Worm (Caenorhabditis elegans): ENCODE results near the gene srh-268.

Gene srh-268

DNA sequence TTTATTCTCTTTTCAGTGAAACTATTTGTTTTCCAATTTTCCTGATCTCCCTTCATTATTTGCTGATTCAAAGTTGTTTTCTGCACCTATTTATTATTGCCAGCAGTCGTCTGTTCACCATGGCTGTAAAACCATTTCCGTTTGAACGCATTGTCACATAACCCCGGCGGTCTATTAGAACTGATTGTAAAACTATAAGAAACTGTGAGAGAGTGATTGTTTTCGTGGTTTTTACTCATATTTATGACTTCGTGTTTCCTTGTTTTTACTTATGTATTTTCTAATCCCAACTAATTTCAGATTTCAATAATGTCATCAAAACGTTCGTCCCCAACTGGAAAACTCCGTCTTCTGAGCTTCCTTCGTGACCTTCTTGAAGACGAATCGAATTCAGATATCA lies 23.8 kb downstream of the srh-268 start, which contains the start of gene F19F10.1:
F19F10.1 (plus strand) TSS at position 301 of the 400 bp plus-strand sequence.
- TF ChIP-seq W03F9.2 (tag; optimal IDR thresholded peaks at IDR 0.05) (no peak), dao-5 (tag; optimal IDR thresholded peaks at IDR 0.05) (no peak), him-1 (tag; optimal IDR thresholded peaks at IDR 0.05) (no peak)

DNA sequence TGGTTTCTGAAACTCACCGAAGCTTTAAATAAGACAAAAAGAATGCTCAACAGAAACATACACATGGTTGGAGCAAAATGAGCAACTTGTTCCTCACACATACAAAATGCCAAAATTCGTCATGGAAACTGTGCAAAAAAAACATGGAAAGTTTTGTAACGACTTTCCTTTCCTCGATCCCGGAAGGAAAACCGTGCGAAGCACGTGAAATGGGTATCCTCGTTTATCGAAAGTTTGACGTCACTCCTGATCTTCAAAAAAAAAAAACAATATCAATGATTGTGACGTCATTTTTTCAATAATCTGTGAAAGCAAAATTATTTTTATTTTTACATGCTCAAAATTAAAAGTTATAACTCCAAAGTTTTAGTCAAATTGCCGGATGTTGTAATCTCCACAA lies 31.2 kb downstream of the srh-268 start, which contains the start of gene clec-212:
clec-212 (minus strand) TSS at position 101 of the 400 bp plus-strand sequence.
- TF ChIP-seq dao-5 (tag; optimal IDR thresholded peaks at IDR 0.05) (no peak), him-1 (tag; optimal IDR thresholded peaks at IDR 0.05) (no peak), W03F9.2 (tag; optimal IDR thresholded peaks at IDR 0.05) (no peak)

DNA sequence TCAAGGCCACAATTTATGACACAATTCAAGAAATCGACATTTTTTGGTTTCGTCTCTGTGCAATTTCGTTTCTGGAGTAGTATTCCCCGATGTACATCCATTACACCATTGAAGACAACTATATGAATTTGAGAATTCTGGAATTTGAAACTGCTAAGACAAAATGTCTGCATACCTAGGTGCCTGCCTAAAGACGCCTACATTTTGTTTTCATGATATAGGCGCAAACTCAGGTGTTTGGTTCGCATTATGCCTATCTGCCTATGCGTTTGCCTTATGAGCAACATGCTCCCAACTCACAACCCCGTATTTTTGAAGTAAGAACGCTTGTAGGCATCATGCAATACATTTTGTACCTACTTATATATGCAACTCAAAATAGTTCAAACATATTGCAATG lies 31.8 kb downstream of the srh-268 start, which contains the start of gene F19F10.14:
F19F10.14 (minus strand) TSS at position 101 of the 400 bp plus-strand sequence.
- TF ChIP-seq dao-5 (tag; optimal IDR thresholded peaks at IDR 0.05) (no peak), W03F9.2 (tag; optimal IDR thresholded peaks at IDR 0.05) (no peak), him-1 (tag; optimal IDR thresholded peaks at IDR 0.05) (no peak)

DNA sequence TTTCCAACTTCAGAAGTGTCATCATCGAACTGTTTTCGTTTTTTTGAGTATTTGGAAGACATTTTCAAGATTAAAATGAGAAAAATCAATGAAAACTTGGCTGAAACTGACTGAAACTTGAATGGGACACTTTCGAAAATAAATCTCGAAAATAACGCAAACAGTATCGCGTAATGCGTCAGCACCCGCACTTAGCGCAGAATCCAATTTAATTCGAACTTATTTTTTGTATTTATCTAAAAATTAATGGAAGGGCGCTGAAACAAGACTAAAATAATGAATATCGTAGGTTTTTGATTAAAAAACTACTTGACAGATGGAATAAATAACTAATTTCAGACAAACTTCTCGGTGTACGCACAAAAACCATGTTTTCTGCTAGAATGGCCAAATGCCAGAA lies 36.4 kb downstream of the srh-268 start, which contains the start of the genes snu-66 and ints-9:
snu-66 (minus strand) TSS at position 108 of the 400 bp plus-strand sequence.
ints-9 (plus strand) TSS at position 240 of the 400 bp plus-strand sequence.
- TF ChIP-seq dao-5 (tag; optimal IDR thresholded peaks at IDR 0.05) (no peak), him-1 (tag; optimal IDR thresholded peaks at IDR 0.05) (no peak), W03F9.2 (tag; optimal IDR thresholded peaks at IDR 0.05) (no peak)

DNA sequence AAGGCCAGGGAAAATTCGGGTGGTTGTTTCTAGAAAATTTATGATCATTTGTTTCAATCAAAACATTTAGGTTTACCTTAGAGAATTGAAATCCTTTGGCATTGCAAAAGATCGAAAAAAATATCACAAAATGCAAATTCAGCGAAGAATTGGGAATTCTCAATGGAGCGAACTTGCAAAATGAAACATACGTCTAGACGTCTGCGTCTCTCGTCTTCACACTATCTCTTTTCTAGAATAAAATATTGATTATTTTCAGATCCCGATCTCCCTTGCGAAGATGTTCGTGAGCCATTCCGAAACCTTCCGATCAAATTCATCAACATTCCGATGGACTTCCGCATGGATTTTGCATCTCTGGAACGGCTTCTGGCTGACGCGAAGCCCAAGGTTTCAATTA lies 41.3 kb downstream of the srh-268 start, which contains the start of gene ets-6:
ets-6 (minus strand) TSS at position 169 of the 400 bp plus-strand sequence.
- no peak for TF ChIP-seq dao-5 (tag; optimal IDR thresholded peaks at IDR 0.05)
- peak; percentile 28 for TF ChIP-seq W03F9.2 (tag; optimal IDR thresholded peaks at IDR 0.05)

DNA sequence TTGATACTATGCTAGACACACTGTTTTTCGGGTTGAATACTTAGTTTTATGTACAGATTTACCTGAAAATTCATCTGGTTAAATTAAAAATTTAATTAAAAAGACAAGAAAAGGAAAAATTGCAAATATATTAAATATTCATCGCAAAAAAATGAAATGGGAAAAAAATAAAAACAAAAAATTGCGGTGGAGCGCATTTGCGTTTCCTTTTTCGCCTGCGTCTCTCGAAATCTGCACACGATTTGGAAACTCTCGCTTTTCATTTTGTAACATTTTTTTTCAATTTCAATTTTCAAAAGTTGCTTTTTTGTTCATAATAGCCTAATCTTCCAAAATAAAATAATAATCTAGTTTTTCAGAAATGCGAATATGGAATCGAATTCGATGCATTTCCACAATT lies 48.5 kb downstream of the srh-268 start, which contains the start of the genes F19F10.11 and C50E3.5:
F19F10.11 (minus strand) TSS at position 68 of the 400 bp plus-strand sequence.
C50E3.5 (plus strand) TSS at position 360 of the 400 bp plus-strand sequence.
- TF ChIP-seq W03F9.2 (tag; optimal IDR thresholded peaks at IDR 0.05) = peak; percentile 64
- no peak for TF ChIP-seq him-1 (tag; optimal IDR thresholded peaks at IDR 0.05)
- no peak for TF ChIP-seq dao-5 (tag; optimal IDR thresholded peaks at IDR 0.05)

DNA sequence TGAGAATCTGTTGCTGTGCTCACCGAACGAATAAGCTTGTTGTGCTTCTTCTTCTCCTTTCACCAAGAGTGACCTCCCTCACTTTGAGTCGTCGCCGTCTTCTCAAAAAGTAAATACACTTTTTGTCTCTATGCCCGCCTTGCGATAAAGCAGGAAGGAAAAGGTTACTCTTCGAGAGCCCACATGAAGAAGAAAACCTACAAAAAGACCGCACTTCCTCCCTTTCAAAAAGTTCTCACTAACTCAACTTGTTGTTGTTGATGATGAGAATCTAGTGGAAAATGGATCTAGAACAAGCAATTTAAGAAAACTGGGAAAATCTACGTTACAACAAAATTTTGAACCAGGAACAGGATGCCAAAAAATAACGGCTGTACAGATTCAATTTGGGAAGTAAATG lies 51.3 kb downstream of the srh-268 start, which contains the start of gene C50E3.6:
C50E3.6 (minus strand) TSS at position 101 of the 400 bp plus-strand sequence.
- TF ChIP-seq him-1 (tag; optimal IDR thresholded peaks at IDR 0.05) (no peak), W03F9.2 (tag; optimal IDR thresholded peaks at IDR 0.05) (no peak), dao-5 (tag; optimal IDR thresholded peaks at IDR 0.05) (no peak)

Measured in whole organism, L4/young adult.